Fruit fly (Drosophila melanogaster): ENCODE data around the gene CG34134.

DNA sequence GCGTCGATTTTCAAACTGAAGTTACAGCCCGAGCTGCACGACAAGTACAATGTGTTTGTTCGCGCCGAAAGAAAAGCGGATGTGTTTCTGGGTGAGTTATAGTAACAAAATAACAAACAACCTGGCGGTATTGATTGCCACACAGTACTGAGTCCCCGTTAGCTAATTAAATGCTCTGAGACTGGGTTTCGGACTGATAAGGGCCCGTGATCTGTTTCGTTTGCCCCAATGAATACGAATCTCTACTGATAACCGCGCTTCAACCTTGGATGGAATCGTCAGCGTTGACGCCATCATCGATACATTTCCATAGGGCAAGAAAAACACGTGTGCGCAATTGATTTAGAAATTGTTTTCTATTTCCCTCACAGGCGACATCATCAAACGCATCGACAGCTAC lies 33.4 kb downstream of the CG34134 start:
- TF ChIP-seq esn (GFP tag; optimal IDR thresholded peaks at IDR 0.05) = no peak
- no peak for TF ChIP-seq fkh (GFP tag; optimal IDR thresholded peaks at IDR 0.05)
- TF ChIP-seq salr (GFP tag; optimal IDR thresholded peaks at IDR 0.05) = no peak
- TF ChIP-seq Eip78C (GFP tag) = no peak
- TF ChIP-seq acj6 (GFP tag; optimal IDR thresholded peaks at IDR 0.05) = no peak
- no peak for TF ChIP-seq Hr4 (GFP tag; optimal IDR thresholded peaks at IDR 0.05)

Measured in whole organism, prepupa.